Fruit fly (Drosophila melanogaster) whole organism, embryonic: ENCODE results near the gene CG33511.

Experiments used
- Adf1 ChIP-seq: fragments of 200-800 bp; sonication (Bioruptor generic); IDR thresholded peaks from 2 replicates; pipeline ENCODE4 v1.3.6; 2022; ENCODE audit warnings: missing biosample characterization, missing genetic modification characterization
- CG10209 ChIP-seq: fragments of 200-800 bp; sonication (Bioruptor generic); optimal IDR thresholded peaks from 3 replicates; lab custom pipeline; 2017; ENCODE audit warnings: missing biosample characterization, mild to moderate bottlenecking, missing genetic modification characterization, missing genetic modification reagents
- CG10565 ChIP-seq: fragments of 200-800 bp; sonication (Bioruptor generic); optimal IDR thresholded peaks from 3 replicates; lab custom pipeline; 2016; ENCODE audit warnings: missing biosample characterization, mild to moderate bottlenecking, missing genetic modification characterization
- CG11723 ChIP-seq: fragments of 200-800 bp; sonication (Bioruptor generic); optimal IDR thresholded peaks from 2 replicates; lab custom pipeline; 2017; ENCODE audit warnings: missing biosample characterization, mild to moderate bottlenecking, missing genetic modification characterization
- CG12104 ChIP-seq: fragments of 200-800 bp; sonication (Bioruptor generic); optimal IDR thresholded peaks from 3 replicates; lab custom pipeline; 2016; ENCODE audit warnings: missing biosample characterization, missing genetic modification characterization
- CG12391 ChIP-seq: fragments of 200-800 bp; sonication (Bioruptor generic); optimal IDR thresholded peaks from 3 replicates; lab custom pipeline; 2018; ENCODE audit warnings: missing biosample characterization, mild to moderate bottlenecking, missing genetic modification characterization, moderate library complexity
- CG13775 ChIP-seq: fragments of 200-800 bp; sonication (Bioruptor generic); optimal IDR thresholded peaks from 3 replicates; lab custom pipeline; 2017; ENCODE audit warnings: missing biosample characterization, mild to moderate bottlenecking, missing genetic modification characterization
- CG15601 ChIP-seq: fragments of 200-800 bp; sonication (Bioruptor generic); optimal IDR thresholded peaks from 3 replicates; lab custom pipeline; 2019; ENCODE audit warnings: missing biosample characterization, mild to moderate bottlenecking, missing genetic modification characterization, moderate library complexity
- CG16863 ChIP-seq: fragments of 200-800 bp; sonication (Bioruptor generic); optimal IDR thresholded peaks from 3 replicates; lab custom pipeline; 2016; ENCODE audit warnings: missing biosample characterization, missing genetic modification characterization
- CG17385 ChIP-seq: fragments of 200-800 bp; sonication (Bioruptor generic); optimal IDR thresholded peaks from 3 replicates; lab custom pipeline; 2018; ENCODE audit warnings: missing biosample characterization, mild to moderate bottlenecking, missing genetic modification characterization
- CG17612 ChIP-seq: fragments of 200-800 bp; sonication (Bioruptor generic); IDR thresholded peaks from 2 replicates; pipeline ENCODE4 v1.3.6; 2022; ENCODE audit warnings: missing biosample characterization, missing genetic modification characterization
- CG2202 ChIP-seq: fragments of 200-800 bp; sonication (Bioruptor generic); optimal IDR thresholded peaks from 2 replicates; lab custom pipeline; 2018; ENCODE audit warnings: missing biosample characterization, mild to moderate bottlenecking, missing genetic modification characterization
- CG2712 ChIP-seq: fragments of 200-800 bp; optimal IDR thresholded peaks from 3 replicates; lab custom pipeline; 2019; ENCODE audit warnings: missing biosample characterization, mild to moderate bottlenecking, missing genetic modification characterization, moderate library complexity
- CG3065 ChIP-seq: fragments of 200-800 bp; sonication (Bioruptor generic); optimal IDR thresholded peaks from 2 replicates; lab custom pipeline; 2016; ENCODE audit warnings: missing biosample characterization, missing genetic modification characterization
- CG3163 ChIP-seq: fragments of 200-800 bp; sonication (Bioruptor generic); optimal IDR thresholded peaks from 3 replicates; lab custom pipeline; 2016; ENCODE audit warnings: missing biosample characterization, missing genetic modification characterization
- CG33557 ChIP-seq: fragments of 200-800 bp; sonication (Bioruptor generic); optimal IDR thresholded peaks from 2 replicates; lab custom pipeline; 2019; ENCODE audit warnings: missing biosample characterization, mild to moderate bottlenecking, missing genetic modification characterization, moderate library complexity
- CG42726 ChIP-seq: fragments of 200-800 bp; sonication (Bioruptor generic); IDR thresholded peaks from 2 replicates; pipeline ENCODE4 v1.3.6; 2022; ENCODE audit warnings: missing biosample characterization, missing genetic modification characterization; ENCODE audit not compliant: partially characterized antibody
- CG4328 ChIP-seq: fragments of 200-800 bp; sonication (Bioruptor generic); optimal IDR thresholded peaks from 3 replicates; lab custom pipeline; 2017; ENCODE audit warnings: missing biosample characterization, missing genetic modification reagents, missing genetic modification characterization
- CG6689 ChIP-seq: fragments of 200-800 bp; sonication (Bioruptor generic); IDR thresholded peaks from 2 replicates; pipeline ENCODE4 v1.3.6; 2022; ENCODE audit warnings: missing biosample characterization, missing genetic modification characterization
- CG8388 ChIP-seq: fragments of 200-800 bp; sonication (Bioruptor generic); optimal IDR thresholded peaks from 2 replicates; lab custom pipeline; 2019; ENCODE audit warnings: missing biosample characterization, mild to moderate bottlenecking, missing genetic modification characterization, moderate library complexity
- CG8944 ChIP-seq: fragments of 200-800 bp; sonication (Bioruptor generic); optimal IDR thresholded peaks from 3 replicates; lab custom pipeline; 2016; ENCODE audit warnings: missing biosample characterization, missing genetic modification characterization
- CG9215 ChIP-seq: fragments of 200-800 bp; sonication (Bioruptor generic); IDR thresholded peaks from 2 replicates; pipeline ENCODE4 v1.3.6; 2022; ENCODE audit warnings: missing biosample characterization, missing genetic modification characterization
- CG9437 ChIP-seq: fragments of 200-800 bp; sonication (Bioruptor generic); optimal IDR thresholded peaks from 2 replicates; lab custom pipeline; 2018; ENCODE audit warnings: missing biosample characterization, mild to moderate bottlenecking, missing genetic modification characterization
- CG9817 ChIP-seq: fragments of 200-800 bp; sonication (Bioruptor generic); optimal IDR thresholded peaks from 2 replicates; lab custom pipeline; 2018; ENCODE audit warnings: missing biosample characterization, mild to moderate bottlenecking, missing genetic modification characterization, moderate library complexity
- CTCF ChIP-seq: fragments of 200-800 bp; sonication (Bioruptor generic); optimal IDR thresholded peaks from 2 replicates; lab custom pipeline; 2017; ENCODE audit warnings: missing biosample characterization, mild to moderate bottlenecking, missing genetic modification characterization, moderate library complexity
- Dfd ChIP-seq, 2 experiments: fragments of >200 bp; optimal IDR thresholded peaks; 2 replicates each; lab custom pipeline; 2017; ENCODE audit warnings: missing biosample characterization in 2 of 2, missing genetic modification characterization in 2 of 2
- GATAe ChIP-seq: fragments of 200-800 bp; sonication (Bioruptor generic); conservative IDR thresholded peaks from 2 replicates; pipeline ENCODE4 v1.3.6; 2022; ENCODE audit warnings: missing biosample characterization, missing genetic modification characterization
- H2.0 ChIP-seq: fragments of 200-800 bp; sonication (Bioruptor generic); IDR thresholded peaks from 2 replicates; pipeline ENCODE4 v1.3.6; 2022; ENCODE audit warnings: missing biosample characterization, missing genetic modification characterization
- Hr39 ChIP-seq: fragments of >200 bp; optimal IDR thresholded peaks from 2 replicates; lab custom pipeline; 2017
- Kr ChIP-seq: fragments of 200-800 bp; sonication (Bioruptor generic); optimal IDR thresholded peaks from 2 replicates; lab custom pipeline; 2017; ENCODE audit warnings: missing biosample characterization, mild to moderate bottlenecking, missing genetic modification characterization
- Lhr ChIP-seq: fragments of 200-800 bp; sonication (Bioruptor generic); optimal IDR thresholded peaks from 3 replicates; lab custom pipeline; 2017; ENCODE audit warnings: mild to moderate bottlenecking, missing biosample characterization, missing genetic modification reagents, missing genetic modification characterization
- Nf-YA ChIP-seq: fragments of 200-800 bp; sonication (Bioruptor generic); IDR thresholded peaks from 2 replicates; pipeline ENCODE4 v1.3.6; 2022; ENCODE audit warnings: missing biosample characterization, missing genetic modification characterization
- Oaz ChIP-seq: fragments of 200-800 bp; sonication (Bioruptor generic); IDR thresholded peaks from 2 replicates; pipeline ENCODE4 v1.3.6; 2022; ENCODE audit warnings: missing biosample characterization, missing genetic modification characterization
- Opbp ChIP-seq: fragments of 200-800 bp; sonication (Bioruptor generic); IDR thresholded peaks from 3 replicates; pipeline ENCODE4 v1.3.6; 2022; ENCODE audit warnings: missing biosample characterization, missing genetic modification characterization; ENCODE audit not compliant: partially characterized antibody
- Rfx ChIP-seq: fragments of 200-800 bp; sonication (Bioruptor generic); IDR thresholded peaks from 2 replicates; pipeline ENCODE4 v1.3.6; 2022; ENCODE audit warnings: missing biosample characterization, missing genetic modification characterization
- YL-1 ChIP-seq: fragments of 200-800 bp; sonication (Bioruptor generic); optimal IDR thresholded peaks from 3 replicates; lab custom pipeline; 2017; ENCODE audit warnings: missing biosample characterization, mild to moderate bottlenecking, missing genetic modification characterization
- al ChIP-seq: fragments of 200-800 bp; sonication (Bioruptor generic); IDR thresholded peaks from 2 replicates; pipeline ENCODE4 v1.3.6; 2022; ENCODE audit warnings: missing biosample characterization, missing genetic modification characterization
- ato ChIP-seq: fragments of 200-800 bp; sonication (Bioruptor generic); IDR thresholded peaks from 2 replicates; pipeline ENCODE4 v1.3.6; 2022; ENCODE audit warnings: missing biosample characterization, missing genetic modification characterization; ENCODE audit not compliant: partially characterized antibody
- br ChIP-seq: fragments of >200 bp; optimal IDR thresholded peaks from 2 replicates; lab custom pipeline; 2017
- caup ChIP-seq: fragments of 200-800 bp; sonication (Bioruptor generic); optimal IDR thresholded peaks from 3 replicates; lab custom pipeline; 2017; ENCODE audit warnings: missing biosample characterization, mild to moderate bottlenecking, missing genetic modification characterization, moderate library complexity; ENCODE audit not compliant: severe bottlenecking
- corto ChIP-seq: fragments of 200-800 bp; sonication (Bioruptor generic); optimal IDR thresholded peaks from 2 replicates; lab custom pipeline; 2016; ENCODE audit warnings: missing biosample characterization, mild to moderate bottlenecking, missing genetic modification characterization, moderate library complexity
- cwo ChIP-seq: fragments of 200-800 bp; sonication (Bioruptor generic); optimal IDR thresholded peaks from 3 replicates; lab custom pipeline; 2017; ENCODE audit warnings: missing biosample characterization, missing genetic modification characterization, mild to moderate bottlenecking, moderate library complexity, missing genetic modification reagents
- dati ChIP-seq: fragments of 200-800 bp; sonication (Bioruptor generic); IDR thresholded peaks from 2 replicates; pipeline ENCODE4 v1.3.6; 2022; ENCODE audit warnings: missing biosample characterization, missing genetic modification characterization
- dm ChIP-seq: fragments of 200-800 bp; sonication (Bioruptor generic); optimal IDR thresholded peaks from 3 replicates; lab custom pipeline; 2016; ENCODE audit warnings: missing biosample characterization, missing genetic modification characterization
- eve ChIP-seq, 2 experiments: fragments of >200 bp; optimal IDR thresholded peaks; 2 replicates each; lab custom pipeline; 2017; ENCODE audit warnings: missing biosample characterization in 2 of 2, missing genetic modification characterization in 2 of 2
- fd3F ChIP-seq: fragments of 200-800 bp; sonication (Bioruptor generic); optimal IDR thresholded peaks from 2 replicates; lab custom pipeline; 2018; ENCODE audit warnings: missing biosample characterization, mild to moderate bottlenecking, missing genetic modification characterization, moderate library complexity
- gsb-n ChIP-seq: fragments of 200-800 bp; sonication (Bioruptor generic); optimal IDR thresholded peaks from 3 replicates; lab custom pipeline; 2018; ENCODE audit warnings: missing biosample characterization, mild to moderate bottlenecking, missing genetic modification characterization
- hb ChIP-seq: fragments of 200-800 bp; sonication (Bioruptor generic); IDR thresholded peaks from 3 replicates; pipeline ENCODE4 v1.3.6; 2022; ENCODE audit warnings: missing biosample characterization, missing genetic modification characterization; ENCODE audit not compliant: partially characterized antibody
- insv ChIP-seq, 2 experiments: fragments of 200-800 bp; sonication (Bioruptor generic); optimal IDR thresholded peaks; 3 replicates each; lab custom pipeline; 2016 to 2018; ENCODE audit warnings: missing biosample characterization in 2 of 2, missing genetic modification characterization in 2 of 2
- nau ChIP-seq: fragments of 200-800 bp; sonication (Bioruptor generic); optimal IDR thresholded peaks from 3 replicates; lab custom pipeline; 2017; ENCODE audit warnings: missing biosample characterization, mild to moderate bottlenecking, missing genetic modification characterization, missing genetic modification reagents
- pb ChIP-seq: fragments of 200-800 bp; sonication (Bioruptor generic); optimal IDR thresholded peaks from 3 replicates; lab custom pipeline; 2016; ENCODE audit warnings: missing biosample characterization, missing genetic modification characterization
- sens ChIP-seq: fragments of 200-800 bp; sonication (Bioruptor generic); peaks from one replicate; lab custom pipeline; 2016; ENCODE audit warnings: missing biosample characterization, missing genetic modification characterization
- tna ChIP-seq: fragments of 200-800 bp; sonication (Bioruptor generic); IDR thresholded peaks from 2 replicates; pipeline ENCODE4 v1.3.6; 2022; ENCODE audit warnings: missing biosample characterization, missing genetic modification characterization; ENCODE audit not compliant: partially characterized antibody

Gene CG33511

DNA sequence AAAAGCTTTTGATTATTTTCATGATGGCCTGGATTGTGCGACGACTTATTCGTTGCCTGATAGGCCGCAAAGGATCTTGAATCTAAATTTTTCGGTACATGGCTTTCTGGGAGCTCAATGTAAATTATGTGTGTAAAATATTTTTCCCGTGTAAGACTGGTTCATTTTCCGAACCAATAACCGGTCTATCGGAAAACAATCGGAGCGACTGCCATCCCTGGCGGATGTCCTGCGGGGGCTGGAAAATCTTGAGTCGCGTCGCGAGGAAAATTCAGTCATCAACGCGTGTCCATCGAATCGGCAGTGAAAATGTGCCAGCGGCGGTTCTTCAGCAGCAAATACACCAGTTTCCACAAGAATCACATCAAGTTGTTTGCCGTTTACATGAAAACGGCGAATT is 22.0 kb upstream of the CG33511 start, which contains the start of the genes CG46307 and Nhe2 (continued):
- TF ChIP-seq CG9817 (tag; lab: Kevin White, UChicago) (no peak), sens (peak; percentile 78), ato (GFP tag; lab: Robert Waterston, UW) (no peak), nau (no peak), tna (GFP tag; lab: Robert Waterston, UW) (0 out of 2 replicates have a peak, but pooled peaks have one; percentile 21), CG9437 (GFP tag; lab: Kevin White, UChicago) (no peak), CG8388 (no peak), CG13775 (no peak), YL-1 (GFP tag; lab: Kevin White, UChicago) (peak; percentile 18), caup (GFP tag; lab: Kevin White, UChicago) (no peak), Rfx (GFP tag; lab: Robert Waterston, UW) (no peak), CG9215 (GFP tag; lab: Robert Waterston, UW) (no peak), Nf-YA (GFP tag; lab: Robert Waterston, UW) (no peak), GATAe (GFP tag; lab: Robert Waterston, UW) (no peak), CG10565 (GFP tag; lab: Kevin White, UChicago) (no peak), CG17612 (GFP tag; lab: Robert Waterston, UW) (no peak), H2.0 (GFP tag; lab: Robert Waterston, UW) (no peak), CG4328 (no peak), insv (GFP tag; optimal IDR thresholded peaks at IDR 0.05; lab: Kevin White, UChicago) (no peak), Oaz (GFP tag; lab: Robert Waterston, UW) (no peak), CG15601 (tag; lab: Kevin White, UChicago) (no peak), CG3163 (GFP tag; lab: Kevin White, UChicago) (no peak), CG3065 (GFP tag; lab: Kevin White, UChicago) (no peak), dati (GFP tag; lab: Robert Waterston, UW) (no peak), Opbp (GFP tag; lab: Robert Waterston, UW) (no peak; the same call in 1 of the 3 replicates), CG11723 (GFP tag; lab: Kevin White, UChicago) (no peak), hb (GFP tag; lab: Robert Waterston, UW) (no peak), eve (GFP tag; optimal IDR thresholded peaks at IDR 0.05; lab: Kevin White, UChicago) (no peak), br (lab: Kevin White, UChicago) (no peak), cwo (GFP tag; lab: Kevin White, UChicago) (no peak), CG42726 (GFP tag; lab: Robert Waterston, UW) (no peak), CG6689 (GFP tag; lab: Robert Waterston, UW) (no peak), CG2712 (tag; lab: Kevin White, UChicago) (peak; percentile 15), CG33557 (GFP tag; lab: Kevin White, UChicago) (no peak), CG8944 (no peak), CG16863 (GFP tag; lab: Kevin White, UChicago) (no peak), CG12391 (tag; lab: Kevin White, UChicago) (no peak), gsb-n (tag; lab: Kevin White, UChicago) (no peak), fd3F (GFP tag; lab: Kevin White, UChicago) (no peak), CTCF (no peak), CG2202 (tag; lab: Kevin White, UChicago) (no peak), CG17385 (GFP tag; lab: Kevin White, UChicago) (no peak), dm (GFP tag; lab: Kevin White, UChicago) (no peak), Kr (GFP tag; lab: Kevin White, UChicago) (no peak), CG12104 (GFP tag; lab: Kevin White, UChicago) (no peak), Lhr (GFP tag; lab: Kevin White, UChicago) (peak; percentile 57), al (GFP tag; lab: Robert Waterston, UW) (no peak), corto (GFP tag; lab: Kevin White, UChicago) (no peak), Adf1 (GFP tag; lab: Robert Waterston, UW) (no peak), Dfd (GFP tag; optimal IDR thresholded peaks at IDR 0.05; lab: Kevin White, UChicago) (no peak), Hr39 (lab: Kevin White, UChicago) (no peak), pb (no peak), CG10209 (no peak)
